Fruit fly (Drosophila melanogaster) S2 (cell line): ENCODE results near the gene VhaPPA1-2.

Experiments
- CG8478 ChIP-seq: fragments of >200 bp; optimal IDR thresholded peaks from 2 replicates; lab custom pipeline; 2018
- CTCF ChIP-seq, 2 experiments: fragments of >200 bp; optimal IDR thresholded peaks; 2 replicates each; lab custom pipeline; 2018

The VhaPPA1-2 gene

DNA sequence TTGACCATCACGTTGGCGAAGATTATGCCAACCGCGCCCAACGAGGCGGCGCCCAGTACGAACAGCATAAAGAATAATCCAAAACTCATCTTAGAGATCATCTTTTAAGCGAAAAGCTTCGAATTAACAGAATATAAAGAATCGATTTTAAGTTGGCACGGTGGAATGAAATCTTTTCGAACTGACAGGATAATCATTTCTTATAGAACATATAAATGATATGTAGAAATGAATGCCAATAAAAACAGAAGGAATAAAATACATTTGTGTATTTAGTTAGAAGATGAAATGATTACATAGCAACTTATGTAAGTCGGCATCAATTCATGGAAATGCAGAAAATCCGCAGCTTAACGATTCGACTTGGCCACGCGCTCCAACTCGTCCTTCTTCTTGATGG lies at the start of gene VhaPPA1-2:
VhaPPA1-2 (minus strand) TSS at position 101 of the 400 bp plus-strand sequence.
- TF ChIP-seq CG8478: no peak
- no peak for TF ChIP-seq CTCF (optimal IDR thresholded peaks at IDR 0.05; lab: Kevin White, UChicago)

- TF ChIP-seq CG8478 (no peak), CTCF (optimal IDR thresholded peaks at IDR 0.05; lab: Kevin White, UChicago) (no peak)
Observed at dm6 chr3R:14917927-14918829, 18.1 kb upstream of the VhaPPA1-2 start, which contains the start of gene Sdr. Sdr (plus strand) TSS chr3R:14918628.

DNA sequence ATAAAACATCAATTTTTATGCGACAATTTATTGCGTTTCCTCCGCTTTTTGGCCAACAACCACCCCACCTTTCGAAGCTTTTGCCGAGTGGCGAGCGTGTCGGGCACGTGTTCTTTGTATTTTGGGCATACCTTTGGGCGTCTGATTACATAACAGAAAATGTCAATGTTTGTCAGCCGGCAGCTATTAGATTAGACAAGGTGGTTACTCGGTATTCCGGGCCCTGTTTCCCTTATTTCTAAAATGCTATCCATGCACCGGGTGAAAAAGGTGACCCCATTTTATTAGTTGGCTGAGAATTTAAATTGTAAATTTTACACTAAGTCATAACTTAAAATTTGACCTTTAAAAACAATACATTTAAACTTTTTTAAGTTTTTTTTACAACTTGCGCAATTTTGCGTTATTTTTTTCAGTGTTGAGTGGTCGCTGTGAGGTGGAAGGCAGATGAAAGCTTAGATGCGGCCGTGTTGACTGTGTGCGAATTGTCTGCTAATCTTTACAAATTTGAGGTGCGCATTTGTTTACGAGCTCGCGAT lies 12.4 kb upstream of the VhaPPA1-2 start:
- TF ChIP-seq CTCF (optimal IDR thresholded peaks at IDR 0.05; lab: Kevin White, UChicago): no peak
- no peak for TF ChIP-seq CG8478

- no peak for TF ChIP-seq CG8478
- peak; percentile 7 to 15 for TF ChIP-seq CTCF (optimal IDR thresholded peaks at IDR 0.05; lab: Kevin White, UChicago)
Observed at dm6 chr3R:14903837-14904431, 3.9 kb upstream of the VhaPPA1-2 start, which contains the start of gene VhaPPA1-1. VhaPPA1-1 (minus strand) TSS chr3R:14904061.

- TF ChIP-seq CTCF (optimal IDR thresholded peaks at IDR 0.05; lab: Kevin White, UChicago) (no peak), CG8478 (no peak)
Observed at dm6 chr3R:14901408-14902352, 1.6 kb upstream of the VhaPPA1-2 start, which contains the start of gene RpS5b. RpS5b (minus strand) TSS chr3R:14901563.

DNA sequence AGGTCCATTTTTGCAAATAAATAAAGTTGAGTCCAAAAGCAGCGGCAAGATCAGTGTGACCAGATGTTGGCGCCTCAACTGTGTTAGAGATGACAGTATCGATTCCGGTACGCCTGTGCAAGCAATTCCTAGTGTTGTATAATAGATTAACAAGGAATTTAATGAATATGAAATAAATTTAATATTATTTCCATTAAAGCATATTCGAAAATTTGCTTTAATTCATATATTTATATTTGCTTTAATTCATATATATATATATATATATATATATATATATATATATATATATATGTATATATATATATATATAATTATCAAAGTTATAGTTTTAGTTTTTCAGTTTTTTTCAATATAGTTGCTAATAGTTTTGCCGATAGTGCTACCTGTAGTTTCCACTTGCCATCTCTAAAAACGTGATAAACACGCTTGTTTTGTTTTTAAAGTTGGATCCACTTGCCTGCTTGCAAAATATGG lies 1.8 kb downstream of the VhaPPA1-2 start, which contains the start of the genes Nup93-2 and CG3817:
Nup93-2 (minus strand) TSS at position 93 of the 477 bp plus-strand sequence.
CG3817 (plus strand) TSS at position 460 of the 477 bp plus-strand sequence.
- TF ChIP-seq CG8478: no peak
- TF ChIP-seq CTCF (optimal IDR thresholded peaks at IDR 0.05; lab: Kevin White, UChicago): no peak

- TF ChIP-seq CG8478: no peak
- TF ChIP-seq CTCF (optimal IDR thresholded peaks at IDR 0.05; lab: Kevin White, UChicago): no peak
Observed at dm6 chr3R:14894783-14894883, 5.4 kb downstream of the VhaPPA1-2 start, which contains the start of gene CG14860. CG14860 (plus strand) TSS chr3R:14894784.

- TF ChIP-seq CG8478: no peak
- peak; percentile 5 to 50 for TF ChIP-seq CTCF (optimal IDR thresholded peaks at IDR 0.05; lab: Kevin White, UChicago)
Observed at dm6 chr3R:14893791-14894782, 6.0 kb downstream of the VhaPPA1-2 start, which contains the start of gene Dph2. Dph2 (minus strand) TSS chr3R:14893954.

DNA sequence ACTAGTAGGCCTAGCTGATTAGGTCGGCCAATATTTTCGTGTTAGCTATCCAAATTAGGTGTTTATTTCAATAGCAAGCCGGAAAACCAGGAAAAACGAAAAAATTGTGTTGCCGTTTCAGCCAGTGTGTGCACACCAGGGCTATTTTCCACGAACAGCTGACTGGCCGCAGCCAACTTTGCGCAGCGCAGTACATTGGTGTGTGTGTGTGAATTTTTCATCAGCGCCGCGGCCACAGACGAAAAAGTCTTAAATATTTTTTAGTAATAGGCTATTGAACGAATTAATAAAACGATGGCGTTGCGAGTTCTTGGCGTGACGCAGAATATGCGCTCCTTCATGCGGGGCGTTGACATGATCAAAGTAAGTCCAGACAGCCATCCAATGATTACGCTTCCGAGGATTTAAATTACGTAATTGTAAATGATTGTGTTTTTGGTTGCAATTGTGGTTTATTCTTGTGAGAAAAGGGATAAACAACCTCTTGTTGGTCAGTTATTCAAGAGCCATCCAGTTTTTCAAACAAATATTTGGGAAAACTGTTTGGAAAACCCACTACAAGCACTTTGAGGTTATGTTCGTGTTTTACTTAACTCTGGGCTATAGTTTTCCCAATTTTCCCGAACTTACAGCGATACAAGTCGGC lies 9.9 kb downstream of the VhaPPA1-2 start, which contains the start of the genes CycC and UQCR-C1:
CycC (minus strand) TSS at position 142 of the 646 bp plus-strand sequence.
UQCR-C1 (plus strand) TSS at position 168 of the 646 bp plus-strand sequence.
- TF ChIP-seq CG8478: no peak
- TF ChIP-seq CTCF (optimal IDR thresholded peaks at IDR 0.05; lab: Kevin White, UChicago): no peak

DNA sequence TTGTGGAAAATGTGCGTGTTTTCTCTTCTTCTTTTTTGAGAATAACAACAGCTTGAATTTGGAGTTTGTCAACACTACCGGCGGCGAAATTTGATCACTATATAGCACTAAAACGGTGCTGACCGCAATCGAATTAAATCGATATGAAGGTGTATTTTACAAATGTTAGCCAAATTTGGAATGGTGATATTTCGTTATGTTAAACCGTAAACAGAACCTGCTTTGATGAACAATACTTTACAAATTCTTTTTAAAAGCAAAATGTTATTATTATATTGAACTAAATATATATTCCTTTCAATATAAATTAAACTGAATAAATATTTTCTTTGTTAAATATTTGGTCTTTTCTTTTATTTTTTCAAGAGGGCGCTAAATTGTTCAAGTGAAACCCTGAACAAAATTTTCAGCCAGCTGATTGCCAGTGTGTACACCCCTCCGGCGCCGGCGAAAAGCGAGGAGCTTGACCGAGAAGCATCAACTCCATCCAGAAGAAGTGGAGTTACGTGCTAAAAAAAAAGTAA lies 14.0 kb downstream of the VhaPPA1-2 start, which contains the start of the genes Rrp6, CG33331 and CG33332:
Rrp6 (minus strand) TSS at position 236 of the 524 bp plus-strand sequence.
CG33331 (plus strand) TSS at position 446 of the 524 bp plus-strand sequence.
CG33332 (plus strand) TSS at position 446 of the 524 bp plus-strand sequence.
- TF ChIP-seq CG8478: no peak
- TF ChIP-seq CTCF (optimal IDR thresholded peaks at IDR 0.05; lab: Kevin White, UChicago): no peak

- TF ChIP-seq CTCF (optimal IDR thresholded peaks at IDR 0.05; lab: Kevin White, UChicago) (no peak), CG8478 (no peak)
Observed at dm6 chr3R:14880861-14881260, 19.2 kb downstream of the VhaPPA1-2 start.

dm6 chr3R:14879207-14879863 lies 20.7 kb downstream of the VhaPPA1-2 start, which contains the start of gene CG3631:
CG3631 (plus strand) TSS chr3R:14879457.
- TF ChIP-seq CTCF (optimal IDR thresholded peaks at IDR 0.05; lab: Kevin White, UChicago) (no peak), CG8478 (no peak)
